Worm (Caenorhabditis elegans) whole organism, young adult: ENCODE results near the gene T25B9.9.
A peak's percentile ranks its signal among the peaks of the same experiment; 100 is the strongest.

ENCODE experiments used
- B0035.1 ChIP-seq: sonication (generic microtip); optimal IDR thresholded peaks from 2 replicates; lab custom pipeline; 2016; ENCODE audit warnings: missing genetic modification characterization, mild to moderate bottlenecking, missing compliant biosample characterization, missing genotype, missing genetic modification reagents
- B0261.1 ChIP-seq: sonication (generic microtip); optimal IDR thresholded peaks from 2 replicates; lab custom pipeline; 2016; ENCODE audit warnings: mild to moderate bottlenecking, missing genetic modification characterization, moderate library complexity, missing compliant biosample characterization
- C17E4.6 ChIP-seq: fragments of 200-800 bp; sonication (Bioruptor generic); IDR thresholded peaks from 2 replicates; pipeline ENCODE4 v1.3.6; 2022; ENCODE audit warnings: missing genetic modification reagents, missing genetic modification characterization, missing compliant biosample characterization
- F10E7.11 ChIP-seq: sonication (generic microtip); optimal IDR thresholded peaks from 2 replicates; lab custom pipeline; 2017; ENCODE audit warnings: mild to moderate bottlenecking, missing genetic modification characterization, moderate library complexity, missing compliant biosample characterization
- F22D6.2 ChIP-seq: sonication (generic microtip); optimal IDR thresholded peaks from 2 replicates; lab custom pipeline; 2016; ENCODE audit warnings: mild to moderate bottlenecking, missing genetic modification characterization, missing compliant biosample characterization
- F23B12.7 ChIP-seq: sonication (generic microtip); optimal IDR thresholded peaks from 2 replicates; lab custom pipeline; 2017; ENCODE audit warnings: missing genetic modification characterization, mild to moderate bottlenecking, missing compliant biosample characterization, antibody characterized with exemption, moderate library complexity; ENCODE audit not compliant: insufficient read depth
- F52B5.7 ChIP-seq: sonication (generic microtip); optimal IDR thresholded peaks from 2 replicates; lab custom pipeline; 2016; ENCODE audit warnings: mild to moderate bottlenecking, missing genetic modification characterization, missing compliant biosample characterization
- F57A8.1 ChIP-seq: fragments of 200-800 bp; sonication (Bioruptor generic); optimal IDR thresholded peaks from 2 replicates; lab custom pipeline; 2018; ENCODE audit warnings: mild to moderate bottlenecking, missing genetic modification characterization, moderate library complexity, missing compliant biosample characterization
- K11D2.4 ChIP-seq: fragments of 200-800 bp; sonication (Bioruptor generic); IDR thresholded peaks from 2 replicates; pipeline ENCODE4 v1.3.6; 2022; ENCODE audit warnings: missing genetic modification reagents, missing genetic modification characterization, missing compliant biosample characterization
- Y53F4B.3 ChIP-seq: fragments of 200-800 bp; sonication (Bioruptor generic); IDR thresholded peaks from 2 replicates; pipeline ENCODE4 v1.3.6; 2022; ENCODE audit warnings: missing genetic modification reagents, missing genetic modification characterization, missing compliant biosample characterization
- Y53G8AR.9 ChIP-seq: fragments of 200-800 bp; sonication (Bioruptor generic); conservative IDR thresholded peaks from 2 replicates; pipeline ENCODE4 v1.3.6; 2022; ENCODE audit warnings: missing genetic modification reagents, missing genetic modification characterization, missing compliant biosample characterization
- Y67H2A.10 ChIP-seq: fragments of 200-800 bp; sonication (Bioruptor generic); conservative IDR thresholded peaks from 2 replicates; pipeline ENCODE4 v1.3.6; 2022; ENCODE audit warnings: missing genetic modification reagents, missing genetic modification characterization, missing compliant biosample characterization
- Y79H2A.3 ChIP-seq: fragments of 200-800 bp; sonication (Bioruptor generic); conservative IDR thresholded peaks from 2 replicates; pipeline ENCODE4 v1.3.6; 2022; ENCODE audit warnings: missing genetic modification reagents, missing genetic modification characterization, missing compliant biosample characterization
- ama-1 ChIP-seq, 3 experiments: fragments of 150-350 bp in 1 of 3; sonication (generic microtip) in 2 of 3; optimal IDR thresholded peaks; 2 replicates each; lab custom pipeline; 2014 to 2018; ENCODE audit warnings: missing biosample characterization in 2 of 3, missing genetic modification characterization in 2 of 3, missing genetic modification reagents in 2 of 3
- aptf-3 ChIP-seq: fragments of 200-800 bp; sonication (Bioruptor generic); IDR thresholded peaks from 2 replicates; pipeline ENCODE4 v1.3.6; 2022; ENCODE audit warnings: missing genetic modification characterization, missing compliant biosample characterization
- atf-7 ChIP-seq: sonication (generic microtip); optimal IDR thresholded peaks from 2 replicates; lab custom pipeline; 2017; ENCODE audit warnings: mild to moderate bottlenecking, missing genetic modification characterization, missing compliant biosample characterization
- athp-1 ChIP-seq: sonication (generic microtip); optimal IDR thresholded peaks from 2 replicates; lab custom pipeline; 2017; ENCODE audit warnings: mild to moderate bottlenecking, missing genetic modification characterization, missing compliant biosample characterization
- attf-6 ChIP-seq: fragments of 200-800 bp; sonication (Bioruptor generic); IDR thresholded peaks from 2 replicates; pipeline ENCODE4 v1.3.6; 2022; ENCODE audit warnings: missing genetic modification reagents, missing genetic modification characterization, missing compliant biosample characterization
- bed-2 ChIP-seq: fragments of 200-800 bp; sonication (Bioruptor generic); IDR thresholded peaks from 2 replicates; pipeline ENCODE4 v1.3.6; 2022; ENCODE audit warnings: missing genetic modification reagents, missing genetic modification characterization, missing compliant biosample characterization
- ccch-3 ChIP-seq: fragments of 200-800 bp; sonication (Bioruptor generic); optimal IDR thresholded peaks from 2 replicates; lab custom pipeline; 2018; ENCODE audit warnings: mild to moderate bottlenecking, missing genetic modification characterization, missing compliant biosample characterization
- ceh-27 ChIP-seq: fragments of 200-800 bp; sonication (Bioruptor generic); optimal IDR thresholded peaks from 2 replicates; lab custom pipeline; 2018; ENCODE audit warnings: mild to moderate bottlenecking, missing genetic modification characterization, moderate library complexity, missing compliant biosample characterization
- ceh-58 ChIP-seq: fragments of 200-800 bp; sonication (Bioruptor generic); IDR thresholded peaks from 2 replicates; pipeline ENCODE4 v1.3.6; 2022; ENCODE audit warnings: missing genetic modification characterization, missing compliant biosample characterization
- ceh-91 ChIP-seq: fragments of 200-800 bp; sonication (Bioruptor generic); IDR thresholded peaks from 2 replicates; pipeline ENCODE4 v1.3.6; 2022; ENCODE audit warnings: missing genetic modification reagents, missing genetic modification characterization, missing compliant biosample characterization
- chd-7 ChIP-seq: sonication (generic microtip); optimal IDR thresholded peaks from 2 replicates; lab custom pipeline; 2016; ENCODE audit warnings: mild to moderate bottlenecking, missing genetic modification characterization, moderate library complexity, missing compliant biosample characterization
- die-1 ChIP-seq: sonication (generic microtip); optimal IDR thresholded peaks from 2 replicates; lab custom pipeline; 2016; ENCODE audit warnings: missing genotype, mild to moderate bottlenecking, missing genetic modification characterization, missing compliant biosample characterization
- efl-1 ChIP-seq: fragments of 150-350 bp; optimal IDR thresholded peaks from 2 replicates; lab custom pipeline; 2014; ENCODE audit warnings: missing biosample characterization, missing genetic modification reagents, missing genetic modification characterization
- hlh-12 ChIP-seq: sonication (generic microtip); optimal IDR thresholded peaks from 2 replicates; lab custom pipeline; 2016; ENCODE audit warnings: missing genetic modification characterization, missing compliant biosample characterization
- hmg-20 ChIP-seq: fragments of 200-800 bp; sonication (Bioruptor generic); IDR thresholded peaks from 2 replicates; pipeline ENCODE4 v1.3.6; 2022; ENCODE audit warnings: missing genetic modification reagents, missing genetic modification characterization, missing compliant biosample characterization
- let-607 ChIP-seq, 2 experiments: fragments of 200-800 bp in 1 of 2; sonication (Bioruptor generic) in 1 of 2; sonication (generic microtip) in 1 of 2; optimal IDR thresholded peaks; 2 replicates each; lab custom pipeline; 2016 to 2018; ENCODE audit warnings: mild to moderate bottlenecking in 2 of 2, missing compliant biosample characterization in 2 of 2, missing genetic modification characterization in 2 of 2, moderate library complexity in 2 of 2, missing genotype in 1 of 2
- lin-54 ChIP-seq: fragments of 200-800 bp; sonication (Bioruptor generic); optimal IDR thresholded peaks from 2 replicates; lab custom pipeline; 2018; ENCODE audit warnings: mild to moderate bottlenecking, missing genetic modification characterization, missing compliant biosample characterization
- lsy-27 ChIP-seq: sonication (generic microtip); optimal IDR thresholded peaks from 2 replicates; lab custom pipeline; 2017; ENCODE audit warnings: missing genetic modification characterization, mild to moderate bottlenecking, missing compliant biosample characterization, antibody characterized with exemption, missing genotype, borderline replicate concordance; ENCODE audit not compliant: insufficient read depth
- madf-6 ChIP-seq: fragments of 200-800 bp; sonication (Bioruptor generic); IDR thresholded peaks from 2 replicates; pipeline ENCODE4 v1.3.6; 2022; ENCODE audit warnings: missing genetic modification reagents, missing genetic modification characterization, missing compliant biosample characterization
- mes-4 ChIP-seq: sonication (generic microtip); optimal IDR thresholded peaks from 2 replicates; lab custom pipeline; 2016; ENCODE audit warnings: missing genotype, missing genetic modification characterization, missing compliant biosample characterization
- mxl-1 ChIP-seq: sonication (generic microtip); optimal IDR thresholded peaks from 2 replicates; lab custom pipeline; 2016; ENCODE audit warnings: missing genetic modification characterization, missing compliant biosample characterization
- nfya-1 ChIP-seq: sonication (generic microtip); optimal IDR thresholded peaks from 2 replicates; lab custom pipeline; 2017; ENCODE audit warnings: antibody characterized with exemption, missing compliant biosample characterization, missing genetic modification characterization, borderline replicate concordance; ENCODE audit not compliant: insufficient read depth
- nfya-2 ChIP-seq: fragments of 200-800 bp; sonication (Bioruptor generic); IDR thresholded peaks from 2 replicates; pipeline ENCODE4 v1.3.6; 2022; ENCODE audit warnings: missing genetic modification reagents, missing genetic modification characterization, missing compliant biosample characterization
- nhr-120 ChIP-seq: fragments of 200-800 bp; sonication (Bioruptor generic); IDR thresholded peaks from 2 replicates; pipeline ENCODE4 v1.3.6; 2022; ENCODE audit warnings: missing genetic modification characterization, missing compliant biosample characterization
- nhr-90 ChIP-seq: sonication (generic microtip); optimal IDR thresholded peaks from 2 replicates; lab custom pipeline; 2016; ENCODE audit warnings: missing genotype, mild to moderate bottlenecking, missing genetic modification characterization, missing compliant biosample characterization
- pbrm-1 ChIP-seq: fragments of 200-800 bp; sonication (Bioruptor generic); IDR thresholded peaks from 2 replicates; pipeline ENCODE4 v1.3.6; 2022; ENCODE audit warnings: missing genetic modification reagents, missing genetic modification characterization, missing compliant biosample characterization
- rec-8 ChIP-seq, 2 experiments: sonication (generic microtip); optimal IDR thresholded peaks; 2 replicates each; lab custom pipeline; 2016; ENCODE audit warnings: mild to moderate bottlenecking in 2 of 2, missing genetic modification characterization in 2 of 2, missing genetic modification reagents in 2 of 2, missing genotype in 2 of 2, missing biosample characterization in 1 of 2, missing compliant biosample characterization in 1 of 2, moderate library complexity in 1 of 2
- sea-2 ChIP-seq: fragments of 200-800 bp; sonication (Bioruptor generic); IDR thresholded peaks from 2 replicates; pipeline ENCODE4 v1.3.6; 2022; ENCODE audit warnings: missing genetic modification characterization, missing compliant biosample characterization
- snpc-4 ChIP-seq, 5 experiments: fragments of 150-350 bp in 1 of 5; sonication (generic microtip) in 4 of 5; optimal IDR thresholded peaks; 2 replicates each; lab custom pipeline; 2014 to 2018; ENCODE audit warnings: missing genetic modification characterization in 5 of 5, missing biosample characterization in 3 of 5, antibody characterized with exemption in 2 of 5, mild to moderate bottlenecking in 2 of 5, missing compliant biosample characterization in 2 of 5, missing genotype in 2 of 5, moderate library complexity in 2 of 5, missing genetic modification reagents in 1 of 5
- somi-1 ChIP-seq: fragments of 200-800 bp; sonication (Bioruptor generic); optimal IDR thresholded peaks from 2 replicates; lab custom pipeline; 2018; ENCODE audit warnings: mild to moderate bottlenecking, missing genetic modification characterization, missing compliant biosample characterization
- tlf-1 ChIP-seq: fragments of 200-800 bp; sonication (Bioruptor generic); optimal IDR thresholded peaks from 2 replicates; lab custom pipeline; 2018; ENCODE audit warnings: mild to moderate bottlenecking, missing genetic modification characterization, missing compliant biosample characterization
- zfh-2 ChIP-seq: fragments of 200-800 bp; sonication (Bioruptor generic); conservative IDR thresholded peaks from 2 replicates; pipeline ENCODE4 v1.3.6; 2022; ENCODE audit warnings: missing genetic modification reagents, missing genetic modification characterization, missing compliant biosample characterization
- zim-3 ChIP-seq: sonication (generic microtip); optimal IDR thresholded peaks from 2 replicates; lab custom pipeline; 2017; ENCODE audit warnings: mild to moderate bottlenecking, missing genetic modification characterization, moderate library complexity, missing compliant biosample characterization
- ztf-25 ChIP-seq: fragments of 200-800 bp; sonication (Bioruptor generic); IDR thresholded peaks from 2 replicates; pipeline ENCODE4 v1.3.6; 2022; ENCODE audit warnings: missing genetic modification reagents, missing genetic modification characterization, missing compliant biosample characterization
- ztf-26 ChIP-seq: sonication (generic microtip); optimal IDR thresholded peaks from 2 replicates; lab custom pipeline; 2017; ENCODE audit warnings: missing genetic modification characterization, missing compliant biosample characterization

T25B9.9 gene

DNA sequence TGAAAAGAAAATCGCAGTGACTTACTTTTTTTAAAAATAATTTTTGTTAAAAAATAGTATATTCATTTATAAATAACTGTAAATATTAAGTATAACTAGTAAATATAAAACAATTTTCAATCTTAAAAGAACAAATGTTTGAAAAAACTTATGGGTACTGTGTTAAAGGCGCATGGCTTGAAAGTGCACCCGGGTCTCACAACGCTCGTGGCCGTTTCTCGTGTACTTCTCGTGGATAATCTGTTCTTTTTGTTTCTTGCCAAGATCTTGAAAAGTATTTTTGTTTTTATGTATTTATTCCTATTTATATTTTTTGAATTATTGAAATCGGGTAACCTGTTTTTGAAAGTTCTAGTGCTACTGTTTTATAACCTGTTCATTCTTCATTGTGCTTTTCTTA lies 3.4 kb upstream of the T25B9.9 start:
- no peak for TF ChIP-seq nhr-120 (GFP tag; lab: Robert Waterston, UW)
- TF ChIP-seq aptf-3 (GFP tag; lab: Robert Waterston, UW) = no peak
- no peak for TF ChIP-seq rec-8 (tag; optimal IDR thresholded peaks at IDR 0.05; lab: Kevin White, UChicago)
- TF ChIP-seq ceh-27 (GFP tag; lab: Kevin White, UChicago) = no peak
- peak; percentile 37 for TF ChIP-seq F23B12.7 (tag; lab: Kevin White, UChicago)
- no peak for TF ChIP-seq ztf-26
- no peak for TF ChIP-seq Y53F4B.3 (GFP tag; lab: Robert Waterston, UW)
- TF ChIP-seq hmg-20 = no peak
- no peak for TF ChIP-seq F10E7.11 (tag; lab: Kevin White, UChicago)
- TF ChIP-seq hlh-12 (tag; lab: Kevin White, UChicago) = no peak
- TF ChIP-seq ceh-58 = no peak
- TF ChIP-seq F57A8.1 (GFP tag; lab: Kevin White, UChicago) = no peak
- TF ChIP-seq nfya-2 (GFP tag; lab: Robert Waterston, UW) = no peak
- TF ChIP-seq snpc-4 (GFP tag; optimal IDR thresholded peaks at IDR 0.05; lab: Kevin White, UChicago) = peak; percentile 66
- TF ChIP-seq snpc-4 (tag; optimal IDR thresholded peaks at IDR 0.05; lab: Kevin White, UChicago) = peak in 3 of 4 experiments; percentile 26 to 57 (median 35)
- no peak for TF ChIP-seq somi-1 (GFP tag; lab: Kevin White, UChicago)
- TF ChIP-seq tlf-1 (GFP tag; lab: Kevin White, UChicago) = no peak
- TF ChIP-seq F52B5.7 (tag; lab: Kevin White, UChicago) = no peak
- peak; percentile 16 for TF ChIP-seq efl-1 (GFP tag; lab: Kevin White, UChicago)
- no peak for TF ChIP-seq B0261.1 (tag; lab: Kevin White, UChicago)
- TF ChIP-seq attf-6 (GFP tag; lab: Robert Waterston, UW) = 0 out of 2 replicates have a peak, but pooled peaks have one; percentile 30
- no peak for TF ChIP-seq nhr-90
- TF ChIP-seq bed-2 (GFP tag; lab: Robert Waterston, UW) = no peak
- TF ChIP-seq C17E4.6 (GFP tag; lab: Robert Waterston, UW) = no peak
- no peak for TF ChIP-seq sea-2 (GFP tag; lab: Robert Waterston, UW)
- TF ChIP-seq lin-54 = peak; percentile 33
- TF ChIP-seq chd-7 = no peak
- no peak for TF ChIP-seq Y79H2A.3 (GFP tag; lab: Robert Waterston, UW)
- TF ChIP-seq pbrm-1 (GFP tag; lab: Robert Waterston, UW) = no peak
- no peak for TF ChIP-seq F22D6.2 (tag; lab: Kevin White, UChicago)
- no peak for TF ChIP-seq let-607 (tag; optimal IDR thresholded peaks at IDR 0.05; lab: Kevin White, UChicago)
- peak; percentile 94 for TF ChIP-seq madf-6 (GFP tag; lab: Robert Waterston, UW)
- TF ChIP-seq B0035.1 (tag; lab: Kevin White, UChicago) = no peak
- TF ChIP-seq ztf-25 (GFP tag; lab: Robert Waterston, UW) = no peak
- no peak for TF ChIP-seq nfya-1
- no peak for TF ChIP-seq atf-7 (tag; lab: Kevin White, UChicago)
- TF ChIP-seq die-1 = no peak
- TF ChIP-seq Y67H2A.10 (GFP tag; lab: Robert Waterston, UW) = no peak
- no peak for TF ChIP-seq zim-3
- no peak for TF ChIP-seq zfh-2 (GFP tag; lab: Robert Waterston, UW)
- TF ChIP-seq ccch-3 (GFP tag; lab: Kevin White, UChicago) = no peak
- no peak for TF ChIP-seq mes-4
- TF ChIP-seq lsy-27 (tag; lab: Kevin White, UChicago) = no peak
- no peak for TF ChIP-seq Y53G8AR.9 (GFP tag; lab: Robert Waterston, UW)
- no peak for TF ChIP-seq ama-1 (optimal IDR thresholded peaks at IDR 0.05; lab: Kevin White, UChicago)
- TF ChIP-seq ama-1 (GFP tag; optimal IDR thresholded peaks at IDR 0.05; lab: Kevin White, UChicago) = no peak
- TF ChIP-seq mxl-1 (tag; lab: Kevin White, UChicago) = no peak
- TF ChIP-seq athp-1 (tag; lab: Kevin White, UChicago) = no peak
- TF ChIP-seq ceh-91 (GFP tag; lab: Robert Waterston, UW) = peak; percentile 29; the same call in 1 of the 2 replicates
- TF ChIP-seq K11D2.4 (GFP tag; lab: Robert Waterston, UW) = no peak
